Worm (Caenorhabditis elegans) whole organism, L1 larva: Measurements from ENCODE around the gene srg-1.

ENCODE experiments used
- C16A3.4 ChIP-seq: fragments of 150-350 bp; optimal IDR thresholded peaks from 2 replicates; lab custom pipeline; 2014; ENCODE audit warnings: missing biosample characterization, missing genetic modification characterization
- F16B12.6 ChIP-seq: fragments of 150-350 bp; optimal IDR thresholded peaks from 2 replicates; lab custom pipeline; 2014; ENCODE audit warnings: missing biosample characterization, missing genetic modification characterization
- Y116A8C.19 ChIP-seq: sonication (generic microtip); optimal IDR thresholded peaks from 2 replicates; lab custom pipeline; 2016; ENCODE audit warnings: missing compliant biosample characterization, missing genetic modification characterization, borderline replicate concordance
- alr-1 ChIP-seq: fragments of 200-800 bp; sonication (Bioruptor generic); optimal IDR thresholded peaks from 2 replicates; lab custom pipeline; 2018; ENCODE audit warnings: borderline replicate concordance, mild to moderate bottlenecking, missing genetic modification characterization, missing compliant biosample characterization
- aly-2 ChIP-seq: fragments of 150-350 bp; optimal IDR thresholded peaks from 2 replicates; lab custom pipeline; 2014; ENCODE audit warnings: missing biosample characterization, missing genetic modification characterization
- ama-1 ChIP-seq: fragments of 150-350 bp; optimal IDR thresholded peaks from 2 replicates; lab custom pipeline; 2014
- ceh-63 ChIP-seq: fragments of 200-800 bp; sonication (Bioruptor generic); optimal IDR thresholded peaks from 2 replicates; lab custom pipeline; 2018; ENCODE audit warnings: mild to moderate bottlenecking, missing genetic modification characterization, missing compliant biosample characterization
- ceh-8 ChIP-seq: fragments of 200-800 bp; sonication (Bioruptor generic); optimal IDR thresholded peaks from 2 replicates; lab custom pipeline; 2018; ENCODE audit warnings: mild to moderate bottlenecking, missing genetic modification characterization, moderate library complexity, missing compliant biosample characterization
- ceh-82 ChIP-seq, 3 experiments: fragments of 150-350 bp in 1 of 3; sonication (generic microtip) in 2 of 3; optimal IDR thresholded peaks; 2 replicates each; lab custom pipeline; 2014 to 2017; ENCODE audit warnings: missing biosample characterization in 3 of 3, missing genetic modification characterization in 3 of 3
- ceh-90 ChIP-seq: sonication (generic microtip); optimal IDR thresholded peaks from 2 replicates; lab custom pipeline; 2016; ENCODE audit warnings: missing genetic modification characterization, missing compliant biosample characterization
- dpl-1 ChIP-seq, 3 experiments: fragments of 150-350 bp in 2 of 3; sonication (generic microtip) in 1 of 3; optimal IDR thresholded peaks; 2 replicates each; lab custom pipeline; 2014 to 2017; ENCODE audit warnings: missing biosample characterization in 3 of 3, missing genetic modification characterization in 3 of 3, missing genetic modification reagents in 3 of 3
- dsc-1 ChIP-seq: sonication (generic microtip); optimal IDR thresholded peaks from 2 replicates; lab custom pipeline; 2016; ENCODE audit warnings: mild to moderate bottlenecking, missing genetic modification characterization, missing compliant biosample characterization
- efl-1 ChIP-seq, 4 experiments: fragments of 150-350 bp; optimal IDR thresholded peaks in 3 of 4; peaks in 1 of 4; 1 replicate in 1 of 4; 2 replicates in 3 of 4; lab custom pipeline; 2014; ENCODE audit warnings: missing biosample characterization in 2 of 4, missing genetic modification characterization in 2 of 4, missing genetic modification reagents in 2 of 4
- elt-2 ChIP-seq: sonication (generic microtip); optimal IDR thresholded peaks from 2 replicates; lab custom pipeline; 2016; ENCODE audit warnings: missing genetic modification characterization, mild to moderate bottlenecking, inconsistent platforms, missing compliant biosample characterization, missing genetic modification reagents
- elt-3 ChIP-seq, 6 experiments: fragments of 150-350 bp in 1 of 6; sonication (generic microtip); optimal IDR thresholded peaks; 2 replicates each; lab custom pipeline; 2017 to 2018; ENCODE audit warnings: missing biosample characterization in 6 of 6, missing genetic modification characterization in 6 of 6, inconsistent platforms in 1 of 6
- fkh-10 ChIP-seq: sonication (generic microtip); optimal IDR thresholded peaks from 2 replicates; lab custom pipeline; 2017; ENCODE audit warnings: missing biosample characterization, missing genetic modification reagents, missing genetic modification characterization
- isw-1 ChIP-seq: fragments of 200-800 bp; sonication (Bioruptor generic); IDR thresholded peaks from 2 replicates; pipeline ENCODE4 v1.3.6; 2022; ENCODE audit warnings: missing genetic modification characterization, missing compliant biosample characterization
- jun-1 ChIP-seq: fragments of 150-350 bp; optimal IDR thresholded peaks from 2 replicates; lab custom pipeline; 2014; ENCODE audit warnings: missing biosample characterization, missing genetic modification reagents, missing genetic modification characterization
- lin-14 ChIP-seq: fragments of 200-800 bp; sonication (Bioruptor generic); optimal IDR thresholded peaks from 2 replicates; lab custom pipeline; 2018; ENCODE audit warnings: mild to moderate bottlenecking, missing genetic modification characterization, moderate library complexity, missing compliant biosample characterization
- lin-15B ChIP-seq: fragments of 150-350 bp; sonication (generic microtip); optimal IDR thresholded peaks from 3 replicates; lab custom pipeline; 2014; ENCODE audit warnings: missing biosample characterization, missing genetic modification characterization
- lsy-2 ChIP-seq, 2 experiments: fragments of 150-350 bp; optimal IDR thresholded peaks; 2 replicates each; lab custom pipeline; 2014; ENCODE audit warnings: missing biosample characterization in 2 of 2, missing genetic modification characterization in 2 of 2
- mdl-1 ChIP-seq, 2 experiments: fragments of 150-350 bp; optimal IDR thresholded peaks; 2 replicates each; lab custom pipeline; 2014 to 2017; ENCODE audit warnings: missing biosample characterization in 2 of 2, missing genetic modification characterization in 2 of 2, inconsistent platforms in 1 of 2
- nhr-12 ChIP-seq: sonication (generic microtip); optimal IDR thresholded peaks from 2 replicates; lab custom pipeline; 2017; ENCODE audit warnings: missing biosample characterization, missing genetic modification characterization
- nhr-19 ChIP-seq: fragments of 200-800 bp; sonication (Bioruptor generic); conservative IDR thresholded peaks from 2 replicates; pipeline ENCODE4 v1.3.6; 2022; ENCODE audit warnings: missing genetic modification characterization, missing compliant biosample characterization
- nhr-28 ChIP-seq: fragments of 150-350 bp; optimal IDR thresholded peaks from 2 replicates; lab custom pipeline; 2014; ENCODE audit warnings: missing biosample characterization, missing genetic modification characterization
- nhr-76 ChIP-seq: sonication (generic microtip); optimal IDR thresholded peaks from 2 replicates; lab custom pipeline; 2017; ENCODE audit warnings: missing biosample characterization, missing genetic modification characterization
- nhr-77 ChIP-seq: fragments of 150-350 bp; optimal IDR thresholded peaks from 2 replicates; lab custom pipeline; 2014; ENCODE audit warnings: missing biosample characterization, missing genetic modification characterization
- nhr-85 ChIP-seq: sonication (generic microtip); peaks from one replicate; lab custom pipeline; 2016; ENCODE audit warnings: missing genetic modification characterization, inconsistent platforms, missing compliant biosample characterization
- nhr-90 ChIP-seq: sonication (generic microtip); optimal IDR thresholded peaks from 2 replicates; lab custom pipeline; 2016; ENCODE audit warnings: mild to moderate bottlenecking, missing genetic modification characterization, missing compliant biosample characterization; ENCODE audit not compliant: poor library complexity
- rnt-1 ChIP-seq: sonication (generic microtip); optimal IDR thresholded peaks from 2 replicates; lab custom pipeline; 2016; ENCODE audit warnings: mild to moderate bottlenecking, missing genetic modification characterization, moderate library complexity, missing compliant biosample characterization
- snpc-4 ChIP-seq: fragments of 150-350 bp; optimal IDR thresholded peaks from 2 replicates; lab custom pipeline; 2014; ENCODE audit warnings: missing biosample characterization, missing genetic modification characterization
- snu-23 ChIP-seq: sonication (generic microtip); optimal IDR thresholded peaks from 2 replicates; lab custom pipeline; 2016; ENCODE audit warnings: missing genetic modification characterization, missing compliant biosample characterization
- sptf-1 ChIP-seq: fragments of 150-350 bp; optimal IDR thresholded peaks from 2 replicates; lab custom pipeline; 2014; ENCODE audit warnings: missing biosample characterization, missing genetic modification characterization
- sup-37 ChIP-seq: fragments of 200-800 bp; sonication (Bioruptor generic); optimal IDR thresholded peaks from 2 replicates; lab custom pipeline; 2018; ENCODE audit warnings: mild to moderate bottlenecking, missing genetic modification characterization, missing compliant biosample characterization
- swsn-7 ChIP-seq: sonication (generic microtip); optimal IDR thresholded peaks from 2 replicates; lab custom pipeline; 2016; ENCODE audit warnings: missing genetic modification characterization, missing compliant biosample characterization
- tbx-2 ChIP-seq: sonication (generic microtip); optimal IDR thresholded peaks from 2 replicates; lab custom pipeline; 2016; ENCODE audit warnings: missing genetic modification characterization, missing compliant biosample characterization
- unc-30 ChIP-seq: sonication (generic microtip); optimal IDR thresholded peaks from 2 replicates; lab custom pipeline; 2017; ENCODE audit warnings: missing biosample characterization, missing genetic modification characterization
- unc-86 ChIP-seq: sonication (generic microtip); optimal IDR thresholded peaks from 2 replicates; lab custom pipeline; 2016; ENCODE audit warnings: missing genetic modification characterization, missing compliant biosample characterization
- vab-15 ChIP-seq: sonication (generic microtip); optimal IDR thresholded peaks from 2 replicates; lab custom pipeline; 2017; ENCODE audit warnings: missing genotype, mild to moderate bottlenecking, missing genetic modification characterization, missing compliant biosample characterization
- xbp-1 ChIP-seq: sonication (generic microtip); optimal IDR thresholded peaks from 2 replicates; lab custom pipeline; 2016; ENCODE audit warnings: missing genetic modification characterization, missing compliant biosample characterization
- zip-4 ChIP-seq: fragments of 200-800 bp; sonication (Bioruptor generic); optimal IDR thresholded peaks from 2 replicates; lab custom pipeline; 2018; ENCODE audit warnings: mild to moderate bottlenecking, missing genetic modification characterization, moderate library complexity, missing compliant biosample characterization
- ztf-4 ChIP-seq: fragments of 150-350 bp; optimal IDR thresholded peaks from 2 replicates; lab custom pipeline; 2014; ENCODE audit warnings: missing biosample characterization, missing genetic modification characterization

srg-1 gene

ce11 chrIII:6289366-6289765 lies 31.2 kb upstream of the srg-1 start (continued):
- TF ChIP-seq sup-37 (GFP tag; lab: Kevin White, UChicago) (no peak), nhr-28 (no peak), nhr-90 (tag; lab: Kevin White, UChicago) (no peak), efl-1 (optimal IDR thresholded peaks at IDR 0.05; lab: Kevin White, UChicago) (peak in 1 of 2 experiments; percentile 50), efl-1 (GFP tag; optimal IDR thresholded peaks at IDR 0.05 in 1 of 2; lab: Kevin White, UChicago) (peak; percentile 70 to 95), isw-1 (GFP tag; lab: Robert Waterston, UW) (no peak), ceh-82 (tag; optimal IDR thresholded peaks at IDR 0.05; lab: Kevin White, UChicago) (no peak), sptf-1 (tag; lab: Kevin White, UChicago) (no peak), lin-15B (tag; lab: Kevin White, UChicago) (peak; percentile 16)

ce11 chrIII:6287195-6287594 lies 29.0 kb upstream of the srg-1 start, which contains the start of gene F47D12.6:
Gene F47D12.6, minus strand, starts transcription at chrIII:6287295.
- TF ChIP-seq lin-15B (tag; lab: Kevin White, UChicago) (no peak), alr-1 (no peak), elt-3 (tag; optimal IDR thresholded peaks at IDR 0.05; lab: Kevin White, UChicago) (peak in 1 of 6 experiments; percentile 53)
- TF ChIP-seq, all 84 proteins: peak for 1

- no peak for TF ChIP-seq efl-1 (optimal IDR thresholded peaks at IDR 0.05; lab: Kevin White, UChicago)
- peak in 1 of 2 experiments; percentile 39 for TF ChIP-seq efl-1 (GFP tag; optimal IDR thresholded peaks at IDR 0.05 in 1 of 2; lab: Kevin White, UChicago)
- TF ChIP-seq ceh-8 (GFP tag; lab: Kevin White, UChicago): no peak
- TF ChIP-seq, all 84 proteins: peak for 1
Measured at ce11 chrIII:6285890-6286289, 27.7 kb upstream of the srg-1 start, which contains the start of gene gadr-3. Gene gadr-3, minus strand, starts transcription at chrIII:6285990.

ce11 chrIII:6283024-6283423 lies 24.9 kb upstream of the srg-1 start:
- TF ChIP-seq efl-1 (optimal IDR thresholded peaks at IDR 0.05; lab: Kevin White, UChicago) (no peak), efl-1 (GFP tag; optimal IDR thresholded peaks at IDR 0.05 in 1 of 2; lab: Kevin White, UChicago) (peak in 1 of 2 experiments; percentile 46), Y116A8C.19 (no peak)

- TF ChIP-seq dpl-1 (GFP tag; optimal IDR thresholded peaks at IDR 0.05; lab: Kevin White, UChicago) (peak; percentile 41 to 54 (median 52)), F16B12.6 (tag; lab: Kevin White, UChicago) (no peak), nhr-76 (no peak), nhr-90 (tag; lab: Kevin White, UChicago) (peak; percentile 69), nhr-85 (tag; lab: Kevin White, UChicago) (peak; percentile 92), dsc-1 (tag; lab: Kevin White, UChicago) (peak; percentile 84), aly-2 (peak; percentile 59), elt-2 (tag; lab: Kevin White, UChicago) (peak; percentile 68), fkh-10 (GFP tag; lab: Kevin White, UChicago) (peak; percentile 56), rnt-1 (tag; lab: Kevin White, UChicago) (peak; percentile 73), xbp-1 (tag; lab: Kevin White, UChicago) (peak; percentile 77), snu-23 (GFP tag; lab: Kevin White, UChicago) (peak; percentile 96), ama-1 (lab: Kevin White, UChicago) (no peak), unc-86 (tag; lab: Kevin White, UChicago) (peak; percentile 83), snpc-4 (tag; lab: Kevin White, UChicago) (peak; percentile 72), nhr-12 (tag; lab: Kevin White, UChicago) (no peak), efl-1 (optimal IDR thresholded peaks at IDR 0.05; lab: Kevin White, UChicago) (peak; percentile 86 to 98), efl-1 (GFP tag; optimal IDR thresholded peaks at IDR 0.05 in 1 of 2; lab: Kevin White, UChicago) (peak; percentile 50 to 96), nhr-19 (peak; percentile 89), nhr-77 (tag; lab: Kevin White, UChicago) (peak; percentile 68), sup-37 (GFP tag; lab: Kevin White, UChicago) (peak; percentile 46), unc-30 (tag; lab: Kevin White, UChicago) (no peak), mdl-1 (tag; optimal IDR thresholded peaks at IDR 0.05; lab: Kevin White, UChicago) (peak in 1 of 2 experiments; percentile 83), zip-4 (GFP tag; lab: Kevin White, UChicago) (peak; percentile 61), ztf-4 (tag; lab: Kevin White, UChicago) (peak; percentile 77), C16A3.4 (tag; lab: Kevin White, UChicago) (peak; percentile 74), ceh-63 (no peak), lsy-2 (tag; optimal IDR thresholded peaks at IDR 0.05; lab: Kevin White, UChicago) (peak; percentile 79 to 81), jun-1 (tag; lab: Kevin White, UChicago) (peak; percentile 76), tbx-2 (tag; lab: Kevin White, UChicago) (peak; percentile 88), swsn-7 (peak; percentile 92), lin-14 (GFP tag; lab: Kevin White, UChicago) (peak; percentile 94), vab-15 (no peak), ceh-90 (tag; lab: Kevin White, UChicago) (peak; percentile 24)
Measured at ce11 chrIII:6280070-6280596, 22.0 kb upstream of the srg-1 start, which contains the start of gene hmg-1.2. Gene hmg-1.2, plus strand, starts transcription at chrIII:6280380.
